Worm (Caenorhabditis elegans): Measurements from ENCODE around the gene C05D9.7.

DNA sequence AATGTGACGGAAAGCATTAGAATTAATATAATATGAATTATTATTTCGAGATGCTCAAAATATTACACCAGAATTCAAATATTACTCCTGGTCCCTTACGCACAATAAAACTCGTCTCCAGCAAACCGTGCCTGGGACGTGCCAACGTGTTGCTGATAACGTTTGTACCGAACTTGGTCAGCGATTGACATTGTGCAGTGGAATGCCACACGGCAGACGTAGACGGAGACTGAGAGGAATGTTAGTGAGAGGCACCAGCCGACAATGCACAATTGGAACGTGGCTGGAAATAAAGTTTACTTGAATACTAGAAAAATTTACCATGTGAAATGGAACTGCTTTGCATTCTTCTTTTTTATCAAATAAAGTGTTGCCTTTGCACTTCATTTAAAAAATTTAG is 2.0 kb downstream of the C05D9.7 start:
- TF ChIP-seq nhr-25 (tag; optimal IDR thresholded peaks at IDR 0.05), result no peak
- no peak for TF ChIP-seq elt-1 (tag; optimal IDR thresholded peaks at IDR 0.05)
- TF ChIP-seq eor-1 (tag; optimal IDR thresholded peaks at IDR 0.05), result no peak
- TF ChIP-seq unc-39 (tag; optimal IDR thresholded peaks at IDR 0.05), result no peak
- TF ChIP-seq nfya-1 (tag; optimal IDR thresholded peaks at IDR 0.05; ENCODE audit: insufficient read depth), result no peak
- no peak for TF ChIP-seq nhr-12 (tag; optimal IDR thresholded peaks at IDR 0.05)
- no peak for TF ChIP-seq lin-39 (tag; optimal IDR thresholded peaks at IDR 0.05)
- TF ChIP-seq ceh-82 (tag; optimal IDR thresholded peaks at IDR 0.05), result no peak
- no peak for TF ChIP-seq egl-27 (tag; optimal IDR thresholded peaks at IDR 0.05)
- no peak for TF ChIP-seq zag-1 (tag; optimal IDR thresholded peaks at IDR 0.05)
- TF ChIP-seq nhr-28 (tag; optimal IDR thresholded peaks at IDR 0.05), result no peak
- TF ChIP-seq ama-1 (optimal IDR thresholded peaks at IDR 0.05), result no peak
- no peak for TF ChIP-seq sea-2 (GFP tag; optimal IDR thresholded peaks at IDR 0.05)
